Fruit fly (Drosophila melanogaster): ENCODE results near the gene SdhD.

SdhD gene

DNA sequence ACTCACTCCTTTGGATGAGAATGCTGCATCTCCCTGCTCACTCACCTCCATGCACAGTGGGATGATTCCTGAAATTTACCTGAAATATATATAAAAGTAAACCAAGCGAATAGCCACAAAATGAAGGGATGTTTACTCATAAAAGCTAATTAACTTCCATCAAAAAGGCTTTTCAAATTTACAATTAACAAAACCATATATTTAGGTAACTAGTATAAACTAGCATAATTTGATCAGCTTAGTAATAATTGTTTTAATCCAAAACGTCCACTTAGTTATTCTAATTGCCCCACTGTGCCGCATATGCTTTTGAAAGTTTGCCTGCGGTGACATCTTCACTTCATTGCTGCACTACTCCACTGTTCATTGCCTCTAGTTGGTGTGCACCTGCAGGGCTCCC is 23.6 kb upstream of the SdhD start:
- TF ChIP-seq sisA (GFP tag; IDR thresholded peaks at IDR 0.05) (peak; percentile 79), Fer2 (tag; optimal IDR thresholded peaks at IDR 0.05) (no peak), eve (GFP tag; optimal IDR thresholded peaks at IDR 0.05) (no peak), kni (GFP tag; optimal IDR thresholded peaks at IDR 0.05) (no peak), CG2889 (GFP tag; IDR thresholded peaks at IDR 0.05) (no peak), gcm (GFP tag; optimal IDR thresholded peaks at IDR 0.05) (peak; percentile 66), CG17385 (GFP tag; optimal IDR thresholded peaks at IDR 0.05) (peak; percentile 60), CG16813 (GFP tag; IDR thresholded peaks at IDR 0.05; ENCODE audit: partially characterized antibody) (no peak), CG33213 (GFP tag; optimal IDR thresholded peaks at IDR 0.05) (peak; percentile 11), wdn (GFP tag; IDR thresholded peaks at IDR 0.05) (no peak), CG12104 (GFP tag; optimal IDR thresholded peaks at IDR 0.05) (peak; percentile 25), CG33557 (GFP tag; optimal IDR thresholded peaks at IDR 0.05) (peak; percentile 85), CTCF (GFP tag; optimal IDR thresholded peaks at IDR 0.05) (peak; percentile 24), ara (GFP tag; IDR thresholded peaks at IDR 0.05) (peak; percentile 67; the same call in 1 of the 2 replicates), fd64A (GFP tag; optimal IDR thresholded peaks at IDR 0.05) (peak; percentile 62), Awh (GFP tag; IDR thresholded peaks at IDR 0.05) (peak; percentile 34; the same call in 1 of the 2 replicates), CG15601 (tag; optimal IDR thresholded peaks at IDR 0.05) (peak; percentile 85), br (optimal IDR thresholded peaks at IDR 0.05) (no peak), kay (GFP tag; optimal IDR thresholded peaks at IDR 0.05) (no peak), ro (GFP tag; IDR thresholded peaks at IDR 0.05) (peak; percentile 32; the same call in 1 of the 2 replicates), fu2 (GFP tag; optimal IDR thresholded peaks at IDR 0.05) (no peak), so (GFP tag; IDR thresholded peaks at IDR 0.05) (peak; percentile 73; the same call in 1 of the 3 replicates), Max (GFP tag; optimal IDR thresholded peaks at IDR 0.05) (peak; percentile 53), odd (GFP tag; optimal IDR thresholded peaks at IDR 0.05) (peak; percentile 37), sim (GFP tag; IDR thresholded peaks at IDR 0.05) (peak; percentile 68), Lhr (GFP tag; optimal IDR thresholded peaks at IDR 0.05) (peak; percentile 70), Opbp (GFP tag; IDR thresholded peaks at IDR 0.05; ENCODE audit: partially characterized antibody) (no peak), Doc3 (GFP tag; IDR thresholded peaks at IDR 0.05; ENCODE audit: partially characterized antibody) (no peak), CG13894 (tag; optimal IDR thresholded peaks at IDR 0.05) (no peak), CG12219 (GFP tag; optimal IDR thresholded peaks at IDR 0.05) (peak; percentile 75), dimm (GFP tag; IDR thresholded peaks at IDR 0.05) (no peak), CG11560 (tag; IDR thresholded peaks at IDR 0.05) (no peak), CG18764 (GFP tag; optimal IDR thresholded peaks at IDR 0.05) (peak; percentile 57), wor (GFP tag; IDR thresholded peaks at IDR 0.05) (peak; percentile 63), CG14050 (GFP tag; IDR thresholded peaks at IDR 0.05) (peak; percentile 31; the same call in 1 of the 3 replicates), disco-r (GFP tag; optimal IDR thresholded peaks at IDR 0.05) (peak; percentile 14), CG11398 (GFP tag; optimal IDR thresholded peaks at IDR 0.05) (peak; percentile 39), CG15269 (tag; optimal IDR thresholded peaks at IDR 0.05) (peak; percentile 66), CG10959 (GFP tag; IDR thresholded peaks at IDR 0.05) (peak; percentile 53; the same call in 1 of the 2 replicates), Stat92E (GFP tag; optimal IDR thresholded peaks at IDR 0.05) (no peak), phol (tag; optimal IDR thresholded peaks at IDR 0.05) (peak; percentile 91), pum (GFP tag; optimal IDR thresholded peaks at IDR 0.05) (peak; percentile 32), crc (GFP tag; optimal IDR thresholded peaks at IDR 0.05) (no peak), CG10274 (GFP tag; optimal IDR thresholded peaks at IDR 0.05) (no peak), Blimp-1 (GFP tag; optimal IDR thresholded peaks at IDR 0.05) (peak; percentile 89), bcd (GFP tag; optimal IDR thresholded peaks at IDR 0.05) (peak; percentile 67), CG12391 (tag; optimal IDR thresholded peaks at IDR 0.05) (peak; percentile 81), kah (GFP tag; optimal IDR thresholded peaks at IDR 0.05) (no peak), pzg (GFP tag; optimal IDR thresholded peaks at IDR 0.05) (no peak), CG7556 (GFP tag; optimal IDR thresholded peaks at IDR 0.05) (peak; percentile 76), seq (GFP tag; IDR thresholded peaks at IDR 0.05) (peak; percentile 65)

All from whole organism, embryonic.